Worm (Caenorhabditis elegans) whole organism, L1 larva: ENCODE results near the gene str-188.

Experiments
- C16A3.4 ChIP-seq: fragments of 150-350 bp; optimal IDR thresholded peaks from 2 replicates; lab custom pipeline; 2014; ENCODE audit warnings: missing biosample characterization, missing genetic modification characterization
- C34B4.2 ChIP-seq: sonication (generic microtip); optimal IDR thresholded peaks from 2 replicates; lab custom pipeline; 2017; ENCODE audit warnings: mild to moderate bottlenecking, missing genetic modification characterization, missing compliant biosample characterization
- aly-2 ChIP-seq: fragments of 150-350 bp; optimal IDR thresholded peaks from 2 replicates; lab custom pipeline; 2014; ENCODE audit warnings: missing biosample characterization, missing genetic modification characterization
- ama-1 ChIP-seq: fragments of 150-350 bp; optimal IDR thresholded peaks from 2 replicates; lab custom pipeline; 2014
- ces-1 ChIP-seq: fragments of 150-350 bp; optimal IDR thresholded peaks from 2 replicates; lab custom pipeline; 2014; ENCODE audit warnings: missing biosample characterization, missing genetic modification reagents, missing genetic modification characterization
- hlh-17 ChIP-seq: fragments of 200-800 bp; sonication (Bioruptor generic); optimal IDR thresholded peaks from 2 replicates; lab custom pipeline; 2018; ENCODE audit warnings: missing genetic modification characterization, mild to moderate bottlenecking, missing compliant biosample characterization, moderate library complexity, borderline replicate concordance
- lin-35 ChIP-seq, 2 experiments: fragments of 150-350 bp; optimal IDR thresholded peaks; 2 replicates each; lab custom pipeline; 2014; ENCODE audit warnings: missing biosample characterization in 2 of 2, missing genetic modification characterization in 2 of 2, missing genetic modification reagents in 2 of 2
- lsy-2 ChIP-seq, 2 experiments: fragments of 150-350 bp; optimal IDR thresholded peaks; 2 replicates each; lab custom pipeline; 2014; ENCODE audit warnings: missing biosample characterization in 2 of 2, missing genetic modification characterization in 2 of 2
- nhr-12 ChIP-seq: sonication (generic microtip); optimal IDR thresholded peaks from 2 replicates; lab custom pipeline; 2017; ENCODE audit warnings: missing biosample characterization, missing genetic modification characterization
- sptf-1 ChIP-seq: fragments of 150-350 bp; optimal IDR thresholded peaks from 2 replicates; lab custom pipeline; 2014; ENCODE audit warnings: missing biosample characterization, missing genetic modification characterization
- tbx-2 ChIP-seq: sonication (generic microtip); optimal IDR thresholded peaks from 2 replicates; lab custom pipeline; 2016; ENCODE audit warnings: missing genetic modification characterization, missing compliant biosample characterization
- unc-130 ChIP-seq: fragments of 150-350 bp; optimal IDR thresholded peaks from 2 replicates; lab custom pipeline; 2017; ENCODE audit warnings: missing biosample characterization, missing genetic modification characterization, inconsistent platforms
- unc-62 ChIP-seq: fragments of 150-350 bp; optimal IDR thresholded peaks from 2 replicates; lab custom pipeline; 2014; ENCODE audit warnings: missing biosample characterization, missing genetic modification reagents, missing genetic modification characterization
- ztf-11 ChIP-seq, 2 experiments: sonication (generic microtip); optimal IDR thresholded peaks; 2 replicates each; lab custom pipeline; 2016 to 2017; ENCODE audit warnings: missing genetic modification characterization in 2 of 2, missing biosample characterization in 1 of 2, missing compliant biosample characterization in 1 of 2

DNA sequence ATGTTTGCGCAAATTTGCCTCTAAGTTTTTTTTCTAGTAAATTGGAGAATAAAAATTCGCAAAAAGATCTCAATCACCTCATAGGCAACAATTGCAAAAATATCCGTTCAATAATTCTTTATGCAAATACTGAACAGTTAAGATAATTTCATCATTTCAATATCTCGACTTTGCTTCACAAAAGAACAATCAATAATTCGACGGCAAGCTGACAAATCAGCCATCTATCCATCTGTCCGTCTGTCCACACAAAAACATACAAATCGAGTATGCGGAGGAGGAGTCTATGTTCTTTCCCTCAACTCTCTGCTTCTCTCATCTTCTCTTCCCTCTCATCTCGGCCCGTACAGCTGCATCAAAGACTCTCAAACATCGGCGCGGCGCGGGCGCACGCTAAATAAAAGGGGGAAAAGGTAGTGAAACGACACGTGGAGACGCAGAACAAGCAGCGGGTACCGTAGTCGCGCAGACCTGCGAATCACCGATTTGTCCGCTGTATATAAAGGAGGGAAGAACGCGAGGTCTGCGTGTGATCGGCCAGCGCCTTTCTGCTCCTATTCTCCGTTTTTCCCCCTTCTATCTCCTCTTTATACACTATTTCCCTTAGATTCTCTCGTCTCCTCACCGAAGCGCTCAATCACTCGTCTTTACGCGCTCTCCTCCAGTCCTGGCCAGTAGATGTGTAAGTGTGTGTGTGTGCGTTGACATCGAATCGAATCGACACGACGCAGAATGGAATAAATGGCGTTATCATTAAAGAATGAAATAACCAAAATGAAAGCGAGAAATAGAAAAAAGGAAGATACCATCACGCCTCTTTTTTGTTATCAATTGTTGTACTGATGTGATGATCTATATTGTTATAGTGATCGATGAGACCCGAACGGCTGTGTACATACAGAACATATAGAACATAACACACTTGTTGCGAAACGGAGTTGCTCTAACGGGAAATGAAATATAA lies 14.5 kb downstream of the str-188 start:
- peak; percentile 96 for TF ChIP-seq C16A3.4 (tag; lab: Kevin White, UChicago)
- peak; percentile 11 for TF ChIP-seq nhr-12
- peak; percentile 91 for TF ChIP-seq aly-2 (tag; lab: Kevin White, UChicago)
- TF ChIP-seq lin-35 (GFP tag; optimal IDR thresholded peaks at IDR 0.05; lab: Kevin White, UChicago), result peak; percentile 86 to 87
- peak in 1 of 2 experiments; percentile 82 for TF ChIP-seq ztf-11 (tag; optimal IDR thresholded peaks at IDR 0.05; lab: Kevin White, UChicago)
- TF ChIP-seq hlh-17, result no peak
- TF ChIP-seq unc-62 (GFP tag; lab: Kevin White, UChicago), result no peak
- TF ChIP-seq ces-1 (GFP tag; lab: Kevin White, UChicago), result peak; percentile 23
- peak; percentile 97 for TF ChIP-seq tbx-2 (tag; lab: Kevin White, UChicago)
- TF ChIP-seq sptf-1 (tag; lab: Kevin White, UChicago), result no peak
- TF ChIP-seq unc-130 (tag; lab: Kevin White, UChicago), result peak; percentile 91
- TF ChIP-seq ama-1 (lab: Kevin White, UChicago), result peak; percentile 100
- no peak for TF ChIP-seq C34B4.2 (tag; lab: Kevin White, UChicago)
- TF ChIP-seq lsy-2 (tag; optimal IDR thresholded peaks at IDR 0.05; lab: Kevin White, UChicago), result peak; percentile 95 to 99
